Fruit fly (Drosophila melanogaster) whole organism, prepupa: ENCODE results near the gene Cyp4g15.
A peak's percentile ranks its signal among the peaks of the same experiment; 100 is the strongest.

Source experiments
- Blimp-1 ChIP-seq: fragments of 200-800 bp; sonication (Bioruptor generic); optimal IDR thresholded peaks from 3 replicates; lab custom pipeline; 2017; ENCODE audit warnings: missing biosample characterization, missing genetic modification characterization, mild to moderate bottlenecking, moderate library complexity, missing genetic modification reagents
- CG10631 ChIP-seq: fragments of 200-800 bp; sonication (Bioruptor generic); optimal IDR thresholded peaks from 2 replicates; lab custom pipeline; 2016; ENCODE audit warnings: missing biosample characterization, missing genetic modification characterization
- CG10669 ChIP-seq: fragments of 200-800 bp; sonication (Bioruptor generic); optimal IDR thresholded peaks from 3 replicates; lab custom pipeline; 2018; ENCODE audit warnings: missing biosample characterization, mild to moderate bottlenecking, missing genetic modification characterization, moderate library complexity
- CG11294 ChIP-seq: fragments of 200-800 bp; sonication (Bioruptor generic); IDR thresholded peaks from 2 replicates; pipeline ENCODE4 v1.3.6; 2022; ENCODE audit warnings: missing biosample characterization, missing genetic modification characterization
- CG11762 ChIP-seq: fragments of 200-800 bp; sonication (Bioruptor generic); optimal IDR thresholded peaks from 3 replicates; lab custom pipeline; 2016; ENCODE audit warnings: missing biosample characterization, missing genetic modification characterization; ENCODE audit not compliant: insufficient read depth
- CG1621 ChIP-seq: fragments of 200-800 bp; sonication (Bioruptor generic); optimal IDR thresholded peaks from 3 replicates; lab custom pipeline; 2018; ENCODE audit warnings: missing biosample characterization, mild to moderate bottlenecking, missing genetic modification characterization
- CG3032 ChIP-seq: fragments of 200-800 bp; optimal IDR thresholded peaks from 2 replicates; lab custom pipeline; 2019; ENCODE audit warnings: missing biosample characterization, mild to moderate bottlenecking, missing genetic modification characterization, moderate library complexity
- CG31627 ChIP-seq: fragments of 200-800 bp; sonication (Bioruptor generic); optimal IDR thresholded peaks from 3 replicates; lab custom pipeline; 2016; ENCODE audit warnings: missing biosample characterization, missing genetic modification characterization
- CG32006 ChIP-seq: fragments of 200-800 bp; sonication (Bioruptor generic); optimal IDR thresholded peaks from 3 replicates; lab custom pipeline; 2017; ENCODE audit warnings: missing biosample characterization, mild to moderate bottlenecking, missing genetic modification characterization
- CG34406 ChIP-seq: fragments of 200-800 bp; sonication (Bioruptor generic); optimal IDR thresholded peaks from 3 replicates; lab custom pipeline; 2016; ENCODE audit warnings: missing biosample characterization, missing genetic modification characterization
- CG3919 ChIP-seq: fragments of 200-800 bp; sonication (Bioruptor generic); optimal IDR thresholded peaks from 3 replicates; lab custom pipeline; 2016; ENCODE audit warnings: missing biosample characterization, missing genetic modification characterization
- CG4318 ChIP-seq: fragments of 200-800 bp; sonication (Bioruptor generic); optimal IDR thresholded peaks from 3 replicates; lab custom pipeline; 2017; ENCODE audit warnings: missing biosample characterization, mild to moderate bottlenecking, missing genetic modification characterization
- CG6163 ChIP-seq: fragments of 200-800 bp; sonication (Bioruptor generic); IDR thresholded peaks from 3 replicates; pipeline ENCODE4 v1.3.6; 2022; ENCODE audit warnings: missing biosample characterization, missing genetic modification characterization
- CG6276 ChIP-seq: fragments of 200-800 bp; sonication (Bioruptor generic); optimal IDR thresholded peaks from 2 replicates; lab custom pipeline; 2017; ENCODE audit warnings: missing biosample characterization, mild to moderate bottlenecking, missing genetic modification characterization
- CG6792 ChIP-seq: fragments of 200-800 bp; sonication (Bioruptor generic); optimal IDR thresholded peaks from 3 replicates; lab custom pipeline; 2016; ENCODE audit warnings: missing biosample characterization, missing genetic modification characterization
- CG6808 ChIP-seq: fragments of 200-800 bp; sonication (Bioruptor generic); optimal IDR thresholded peaks from 3 replicates; lab custom pipeline; 2017; ENCODE audit warnings: missing biosample characterization, missing genetic modification characterization, mild to moderate bottlenecking, moderate library complexity, missing genetic modification reagents
- CG8119 ChIP-seq: fragments of 200-800 bp; sonication (Bioruptor generic); IDR thresholded peaks from 3 replicates; pipeline ENCODE4 v1.3.6; 2022; ENCODE audit warnings: missing biosample characterization, missing genetic modification characterization
- CG8632 ChIP-seq: fragments of 200-800 bp; sonication (Bioruptor generic); optimal IDR thresholded peaks from 3 replicates; lab custom pipeline; 2016; ENCODE audit warnings: missing biosample characterization, missing genetic modification characterization
- CG9139 ChIP-seq: fragments of 200-800 bp; sonication (Bioruptor generic); optimal IDR thresholded peaks from 3 replicates; lab custom pipeline; 2017; ENCODE audit warnings: missing biosample characterization, mild to moderate bottlenecking, missing genetic modification characterization
- Eip75B ChIP-seq: fragments of 200-800 bp; sonication (Bioruptor generic); optimal IDR thresholded peaks from 3 replicates; lab custom pipeline; 2016; ENCODE audit warnings: missing biosample characterization, missing genetic modification characterization
- Eip78C ChIP-seq: fragments of 200-800 bp; sonication (Bioruptor generic); peaks from one replicate; lab custom pipeline; 2016; ENCODE audit warnings: missing biosample characterization, missing genetic modification characterization
- Ets21C ChIP-seq: fragments of 200-800 bp; sonication (Bioruptor generic); optimal IDR thresholded peaks from 3 replicates; lab custom pipeline; 2016; ENCODE audit warnings: missing biosample characterization, missing genetic modification characterization
- Ets96B ChIP-seq: fragments of 200-800 bp; optimal IDR thresholded peaks from 2 replicates; lab custom pipeline; 2019; ENCODE audit warnings: missing biosample characterization, mild to moderate bottlenecking, missing genetic modification characterization, moderate library complexity
- Gug ChIP-seq: fragments of 200-800 bp; sonication (Bioruptor generic); IDR thresholded peaks from 2 replicates; pipeline ENCODE4 v1.3.6; 2022; ENCODE audit warnings: missing biosample characterization, missing genetic modification characterization
- Hr38 ChIP-seq: sonication (Bioruptor generic); optimal IDR thresholded peaks from 2 replicates; lab custom pipeline; 2016; ENCODE audit warnings: missing biosample characterization, missing genetic modification characterization
- Hr39 ChIP-seq: fragments of 200-800 bp; sonication (Bioruptor generic); optimal IDR thresholded peaks from 2 replicates; lab custom pipeline; 2016; ENCODE audit warnings: missing biosample characterization, missing genetic modification characterization
- Hr4 ChIP-seq: fragments of 200-800 bp; sonication (Bioruptor generic); optimal IDR thresholded peaks from 3 replicates; lab custom pipeline; 2016; ENCODE audit warnings: missing biosample characterization, missing genetic modification characterization
- Lpt ChIP-seq: fragments of 200-800 bp; sonication (Bioruptor generic); optimal IDR thresholded peaks from 3 replicates; lab custom pipeline; 2016; ENCODE audit warnings: missing biosample characterization, missing genetic modification characterization
- Met ChIP-seq: fragments of 200-800 bp; sonication (Bioruptor generic); optimal IDR thresholded peaks from 3 replicates; lab custom pipeline; 2016; ENCODE audit warnings: missing biosample characterization, missing genetic modification characterization
- OdsH ChIP-seq: fragments of 200-800 bp; sonication (Bioruptor generic); optimal IDR thresholded peaks from 3 replicates; lab custom pipeline; 2016; ENCODE audit warnings: missing biosample characterization, missing genetic modification characterization
- Smox ChIP-seq: fragments of 200-800 bp; sonication (Bioruptor generic); optimal IDR thresholded peaks from 3 replicates; lab custom pipeline; 2016; ENCODE audit warnings: missing biosample characterization, missing genetic modification characterization
- Sox102F ChIP-seq: fragments of 200-800 bp; sonication (Bioruptor generic); optimal IDR thresholded peaks from 2 replicates; lab custom pipeline; 2016; ENCODE audit warnings: missing biosample characterization, mild to moderate bottlenecking, missing genetic modification characterization
- Sox14 ChIP-seq: fragments of 200-800 bp; sonication (Bioruptor generic); optimal IDR thresholded peaks from 3 replicates; lab custom pipeline; 2016; ENCODE audit warnings: missing biosample characterization, missing genetic modification characterization
- achi ChIP-seq: fragments of 200-800 bp; sonication (Bioruptor generic); optimal IDR thresholded peaks from 3 replicates; lab custom pipeline; 2016; ENCODE audit warnings: missing biosample characterization, missing genetic modification characterization
- acj6 ChIP-seq: fragments of 200-800 bp; sonication (Bioruptor generic); optimal IDR thresholded peaks from 3 replicates; lab custom pipeline; 2016; ENCODE audit warnings: missing biosample characterization, missing genetic modification characterization
- cyc ChIP-seq: fragments of 200-800 bp; sonication (Bioruptor generic); optimal IDR thresholded peaks from 3 replicates; lab custom pipeline; 2016; ENCODE audit warnings: missing biosample characterization, missing genetic modification characterization
- dac ChIP-seq: fragments of 200-800 bp; sonication (Bioruptor generic); optimal IDR thresholded peaks from 2 replicates; lab custom pipeline; 2017; ENCODE audit warnings: missing biosample characterization, mild to moderate bottlenecking, missing genetic modification characterization
- dsx ChIP-seq: fragments of 200-800 bp; optimal IDR thresholded peaks from 3 replicates; lab custom pipeline; 2019; ENCODE audit warnings: missing biosample characterization, mild to moderate bottlenecking, missing genetic modification characterization, moderate library complexity; ENCODE audit not compliant: poor library complexity, severe bottlenecking
- eg ChIP-seq: fragments of 200-800 bp; sonication (Bioruptor generic); IDR thresholded peaks from 3 replicates; pipeline ENCODE4 v1.3.6; 2022; ENCODE audit warnings: missing biosample characterization, missing genetic modification characterization
- esn ChIP-seq: fragments of 200-800 bp; sonication (Bioruptor generic); optimal IDR thresholded peaks from 2 replicates; lab custom pipeline; 2016; ENCODE audit warnings: missing biosample characterization, mild to moderate bottlenecking, missing genetic modification characterization, moderate library complexity
- fd59A ChIP-seq: fragments of 200-800 bp; sonication (Bioruptor generic); optimal IDR thresholded peaks from 2 replicates; lab custom pipeline; 2017; ENCODE audit warnings: missing biosample characterization, mild to moderate bottlenecking, missing genetic modification characterization, missing genetic modification reagents
- fd85E ChIP-seq: fragments of 200-800 bp; sonication (Bioruptor generic); optimal IDR thresholded peaks from 3 replicates; lab custom pipeline; 2016; ENCODE audit warnings: missing biosample characterization, missing genetic modification characterization
- fkh ChIP-seq: fragments of 200-800 bp; sonication (Bioruptor generic); optimal IDR thresholded peaks from 3 replicates; lab custom pipeline; 2017; ENCODE audit warnings: missing biosample characterization, mild to moderate bottlenecking, missing genetic modification characterization, moderate library complexity
- lz ChIP-seq: fragments of 200-800 bp; sonication (Bioruptor generic); optimal IDR thresholded peaks from 3 replicates; lab custom pipeline; 2016; ENCODE audit warnings: missing biosample characterization, missing genetic modification characterization
- net ChIP-seq: fragments of 200-800 bp; sonication (Bioruptor generic); optimal IDR thresholded peaks from 3 replicates; lab custom pipeline; 2016; ENCODE audit warnings: missing biosample characterization, missing genetic modification characterization
- pdm3 ChIP-seq: fragments of 200-800 bp; sonication (Bioruptor generic); optimal IDR thresholded peaks from 3 replicates; lab custom pipeline; 2016; ENCODE audit warnings: missing biosample characterization, missing genetic modification characterization
- salr ChIP-seq, 2 experiments: fragments of 200-800 bp; sonication (Bioruptor generic); optimal IDR thresholded peaks; 3 replicates each; lab custom pipeline; 2016 to 2018; ENCODE audit warnings: missing biosample characterization in 2 of 2, missing genetic modification characterization in 2 of 2, mild to moderate bottlenecking in 1 of 2
- spab ChIP-seq: fragments of 200-800 bp; sonication (Bioruptor generic); optimal IDR thresholded peaks from 2 replicates; lab custom pipeline; 2017; ENCODE audit warnings: missing biosample characterization, mild to moderate bottlenecking, missing genetic modification characterization, missing genetic modification reagents
- svp ChIP-seq: fragments of 200-800 bp; sonication (Bioruptor generic); peaks from one replicate; lab custom pipeline; 2016; ENCODE audit warnings: missing biosample characterization, missing genetic modification characterization
- topi ChIP-seq: fragments of 200-800 bp; sonication (Bioruptor generic); optimal IDR thresholded peaks from 3 replicates; lab custom pipeline; 2016; ENCODE audit warnings: missing biosample characterization, missing genetic modification characterization
- vri ChIP-seq: fragments of 200-800 bp; sonication (Bioruptor generic); optimal IDR thresholded peaks from 3 replicates; lab custom pipeline; 2016; ENCODE audit warnings: missing biosample characterization, mild to moderate bottlenecking, missing genetic modification characterization

Gene Cyp4g15

DNA sequence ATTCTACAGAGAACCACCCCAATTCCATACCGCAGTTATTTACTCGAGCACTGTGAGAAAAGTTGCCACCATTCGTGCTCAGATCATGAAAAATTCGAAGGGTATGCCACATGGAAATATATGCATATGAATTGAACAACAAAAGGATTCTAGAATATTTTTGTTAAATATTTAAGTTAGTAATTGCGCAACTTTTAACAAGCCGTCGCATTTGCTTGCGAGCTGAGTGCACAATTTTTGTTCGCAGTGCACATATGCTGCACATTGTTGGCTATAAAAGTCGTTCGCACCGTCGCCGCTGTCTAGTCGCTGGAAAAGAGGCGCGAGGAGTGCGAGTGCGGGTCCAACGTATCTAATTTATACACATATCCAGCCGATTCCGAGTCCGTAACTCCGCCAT is at the start of gene Cyp4g15:
Gene Cyp4g15, plus strand, starts transcription at position 301 of the 400 bp plus-strand sequence.
- peak; percentile 24 for TF ChIP-seq Eip78C (GFP tag; lab: Kevin White, UChicago)
- TF ChIP-seq CG4318: no peak
- TF ChIP-seq Eip75B (GFP tag; lab: Kevin White, UChicago): no peak
- peak; percentile 5 for TF ChIP-seq Hr4 (GFP tag; lab: Kevin White, UChicago)
- TF ChIP-seq fkh (GFP tag; lab: Kevin White, UChicago): no peak

DNA sequence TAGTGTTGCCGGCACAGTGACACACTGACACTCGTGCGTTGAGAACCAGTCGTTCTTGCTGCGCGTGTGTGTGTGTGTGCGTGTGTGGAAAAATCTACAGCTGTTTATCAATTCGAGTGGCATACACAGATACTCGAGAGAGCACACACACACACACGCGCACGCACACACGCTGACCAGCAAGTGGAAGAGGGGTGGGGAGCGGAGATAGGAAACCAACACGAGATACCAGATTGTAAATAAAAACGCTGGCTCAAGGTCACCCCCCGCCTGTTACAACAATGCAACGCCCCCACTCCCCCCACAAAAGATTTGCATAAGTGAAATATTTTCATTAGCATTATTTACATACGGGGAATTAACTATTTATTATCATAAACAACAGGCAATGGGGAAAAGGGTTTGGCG is 49.6 kb upstream of the Cyp4g15 start:
- TF ChIP-seq Ets96B: no peak
- TF ChIP-seq Sox102F (GFP tag; lab: Kevin White, UChicago): no peak
- no peak for TF ChIP-seq CG9139 (GFP tag; lab: Kevin White, UChicago)
- peak; percentile 9 for TF ChIP-seq Met
- TF ChIP-seq fkh (GFP tag; lab: Kevin White, UChicago): peak; percentile 97
- no peak for TF ChIP-seq spab (GFP tag; lab: Kevin White, UChicago)
- TF ChIP-seq OdsH (GFP tag; lab: Kevin White, UChicago): no peak
- no peak for TF ChIP-seq esn (GFP tag; lab: Kevin White, UChicago)
- no peak for TF ChIP-seq CG8119
- no peak for TF ChIP-seq Blimp-1 (GFP tag; lab: Kevin White, UChicago)
- no peak for TF ChIP-seq CG31627 (GFP tag; lab: Kevin White, UChicago)
- TF ChIP-seq Gug (GFP tag; lab: Robert Waterston, UW): no peak
- no peak for TF ChIP-seq Hr38 (GFP tag; lab: Kevin White, UChicago)
- TF ChIP-seq Hr39 (GFP tag; lab: Kevin White, UChicago): peak; percentile 23
- TF ChIP-seq fd59A (GFP tag; lab: Kevin White, UChicago): peak; percentile 10
- TF ChIP-seq Ets21C (GFP tag; lab: Kevin White, UChicago): no peak
- no peak for TF ChIP-seq CG6276 (GFP tag; lab: Kevin White, UChicago)
- no peak for TF ChIP-seq cyc (GFP tag; lab: Kevin White, UChicago)
- TF ChIP-seq Smox (GFP tag; lab: Kevin White, UChicago): no peak
- TF ChIP-seq CG3919 (GFP tag; lab: Kevin White, UChicago): no peak
- TF ChIP-seq eg (GFP tag; lab: Robert Waterston, UW): no peak
- no peak for TF ChIP-seq Lpt (GFP tag; lab: Kevin White, UChicago)
- TF ChIP-seq CG8632: peak; percentile 34
- no peak for TF ChIP-seq dac
- TF ChIP-seq svp: peak; percentile 86
- TF ChIP-seq dsx (GFP tag; lab: Kevin White, UChicago): no peak
- no peak for TF ChIP-seq CG32006 (GFP tag; lab: Kevin White, UChicago)
- TF ChIP-seq CG6792 (GFP tag; lab: Kevin White, UChicago): peak; percentile 12
- no peak for TF ChIP-seq CG10631 (GFP tag; lab: Kevin White, UChicago)
- TF ChIP-seq salr (GFP tag; optimal IDR thresholded peaks at IDR 0.05; lab: Kevin White, UChicago): no peak
- TF ChIP-seq CG11294 (GFP tag; lab: Robert Waterston, UW): no peak
- TF ChIP-seq CG10669 (GFP tag; lab: Kevin White, UChicago): no peak
- no peak for TF ChIP-seq fd85E (GFP tag; lab: Kevin White, UChicago)
- TF ChIP-seq vri (GFP tag; lab: Kevin White, UChicago): peak; percentile 30
- peak; percentile 2 for TF ChIP-seq Sox14 (GFP tag; lab: Kevin White, UChicago)
- no peak for TF ChIP-seq CG6163 (GFP tag; lab: Robert Waterston, UW)
- TF ChIP-seq acj6 (GFP tag; lab: Kevin White, UChicago): no peak
- TF ChIP-seq CG1621 (tag; lab: Kevin White, UChicago): no peak
- TF ChIP-seq CG6808 (GFP tag; lab: Kevin White, UChicago): no peak
- no peak for TF ChIP-seq Hr4 (GFP tag; lab: Kevin White, UChicago)
- no peak for TF ChIP-seq Eip78C (GFP tag; lab: Kevin White, UChicago)
- no peak for TF ChIP-seq lz
- TF ChIP-seq CG3032: no peak
- TF ChIP-seq CG11762: no peak
- no peak for TF ChIP-seq topi
- no peak for TF ChIP-seq CG4318
- no peak for TF ChIP-seq pdm3 (GFP tag; lab: Kevin White, UChicago)
- no peak for TF ChIP-seq achi
- no peak for TF ChIP-seq net (GFP tag; lab: Kevin White, UChicago)
- no peak for TF ChIP-seq CG34406
